Fruit fly (Drosophila melanogaster) whole organism, embryonic: Measurements from ENCODE around the gene Cyp4ac2.

Experiments
- B-H1 ChIP-seq: fragments of 200-800 bp; sonication (Bioruptor generic); IDR thresholded peaks from 3 replicates; pipeline ENCODE4 v1.3.6; 2022; ENCODE audit warnings: missing biosample characterization, missing genetic modification characterization
- CG10979 ChIP-seq: fragments of 200-800 bp; sonication (Bioruptor generic); optimal IDR thresholded peaks from 2 replicates; lab custom pipeline; 2018; ENCODE audit warnings: missing biosample characterization, mild to moderate bottlenecking, missing genetic modification characterization, moderate library complexity
- CG16779 ChIP-seq: fragments of 200-800 bp; sonication (Bioruptor generic); IDR thresholded peaks from 2 replicates; pipeline ENCODE4 v1.3.6; 2022; ENCODE audit warnings: missing biosample characterization, missing genetic modification characterization
- CG18619 ChIP-seq: fragments of 200-800 bp; sonication (Bioruptor generic); optimal IDR thresholded peaks from 3 replicates; lab custom pipeline; 2017; ENCODE audit warnings: missing biosample characterization, mild to moderate bottlenecking, missing genetic modification characterization
- CG2199 ChIP-seq: fragments of 200-800 bp; sonication (Bioruptor generic); IDR thresholded peaks from 3 replicates; pipeline ENCODE4 v1.3.6; 2022; ENCODE audit warnings: missing biosample characterization, missing genetic modification characterization
- CG31388 ChIP-seq: fragments of 200-800 bp; sonication (Bioruptor generic); optimal IDR thresholded peaks from 2 replicates; lab custom pipeline; 2016; ENCODE audit warnings: missing biosample characterization, missing genetic modification characterization
- CG32767 ChIP-seq: fragments of 200-800 bp; sonication (Bioruptor generic); IDR thresholded peaks from 2 replicates; pipeline ENCODE4 v1.3.6; 2022; ENCODE audit warnings: missing biosample characterization, missing genetic modification characterization
- CG34376 ChIP-seq: fragments of 200-800 bp; sonication (Bioruptor generic); optimal IDR thresholded peaks from 2 replicates; lab custom pipeline; 2018; ENCODE audit warnings: missing biosample characterization, mild to moderate bottlenecking, missing genetic modification characterization
- CG43689 ChIP-seq: fragments of 200-800 bp; sonication (Bioruptor generic); IDR thresholded peaks from 2 replicates; pipeline ENCODE4 v1.3.6; 2022; ENCODE audit warnings: missing biosample characterization, missing genetic modification characterization
- CG5180 ChIP-seq: fragments of 200-800 bp; sonication (Bioruptor generic); optimal IDR thresholded peaks from 3 replicates; lab custom pipeline; 2017; ENCODE audit warnings: missing biosample characterization, missing genetic modification characterization, mild to moderate bottlenecking, moderate library complexity, missing genetic modification reagents
- CG6683 ChIP-seq: fragments of 200-800 bp; sonication (Bioruptor generic); optimal IDR thresholded peaks from 2 replicates; lab custom pipeline; 2017; ENCODE audit warnings: missing biosample characterization, mild to moderate bottlenecking, missing genetic modification characterization, missing genetic modification reagents
- CG7963 ChIP-seq: fragments of 200-800 bp; sonication (Bioruptor generic); IDR thresholded peaks from 3 replicates; pipeline ENCODE4 v1.3.6; 2022; ENCODE audit warnings: missing biosample characterization, missing genetic modification characterization; ENCODE audit not compliant: partially characterized antibody
- D ChIP-seq, 2 experiments: fragments of 200-800 bp in 1 of 2; fragments of >200 bp in 1 of 2; sonication (Bioruptor generic) in 1 of 2; optimal IDR thresholded peaks; 2 replicates in 1 of 2; 3 replicates in 1 of 2; lab custom pipeline; 2017; ENCODE audit warnings: mild to moderate bottlenecking in 1 of 2, missing biosample characterization in 1 of 2, missing genetic modification characterization in 1 of 2, missing genetic modification reagents in 1 of 2
- Doc3 ChIP-seq: fragments of 200-800 bp; sonication (Bioruptor generic); IDR thresholded peaks from 3 replicates; pipeline ENCODE4 v1.3.6; 2022; ENCODE audit warnings: missing biosample characterization, missing genetic modification characterization; ENCODE audit not compliant: partially characterized antibody
- Elba2 ChIP-seq: fragments of 200-800 bp; sonication (Bioruptor generic); optimal IDR thresholded peaks from 3 replicates; lab custom pipeline; 2016; ENCODE audit warnings: missing biosample characterization, missing genetic modification characterization
- H15 ChIP-seq: fragments of 200-800 bp; sonication (Bioruptor generic); IDR thresholded peaks from 3 replicates; pipeline ENCODE4 v1.3.6; 2022; ENCODE audit warnings: missing biosample characterization, missing genetic modification characterization
- Hr78 ChIP-seq, 2 experiments: fragments of 200-800 bp in 1 of 2; fragments of >200 bp in 1 of 2; sonication (Bioruptor generic) in 1 of 2; optimal IDR thresholded peaks; 2 replicates each; lab custom pipeline; 2017 to 2019; ENCODE audit warnings: missing biosample characterization in 2 of 2, missing genetic modification characterization in 2 of 2, mild to moderate bottlenecking in 1 of 2, moderate library complexity in 1 of 2
- Med ChIP-seq: fragments of 200-800 bp; sonication (Bioruptor generic); peaks from one replicate; lab custom pipeline; 2016; ENCODE audit warnings: missing biosample characterization, missing genetic modification characterization, mild to moderate bottlenecking, inconsistent platforms, moderate library complexity
- Pdp1 ChIP-seq, 2 experiments: fragments of 200-800 bp; sonication (Bioruptor generic); optimal IDR thresholded peaks; 3 replicates each; lab custom pipeline; 2016; ENCODE audit warnings: missing biosample characterization in 2 of 2, missing genetic modification characterization in 2 of 2, mild to moderate bottlenecking in 1 of 2, moderate library complexity in 1 of 2
- Six4 ChIP-seq: fragments of 200-800 bp; sonication (Bioruptor generic); optimal IDR thresholded peaks from 2 replicates; lab custom pipeline; 2016; ENCODE audit warnings: missing biosample characterization, missing genetic modification characterization
- ap ChIP-seq: fragments of 200-800 bp; sonication (Bioruptor generic); IDR thresholded peaks from 2 replicates; pipeline ENCODE4 v1.3.6; 2022; ENCODE audit warnings: missing biosample characterization, missing genetic modification characterization
- ara ChIP-seq: fragments of 200-800 bp; sonication (Bioruptor generic); IDR thresholded peaks from 2 replicates; pipeline ENCODE4 v1.3.6; 2022; ENCODE audit warnings: missing biosample characterization, missing genetic modification characterization
- bsh ChIP-seq, 2 experiments: fragments of 200-800 bp; sonication (Bioruptor generic); optimal IDR thresholded peaks; 2 replicates each; lab custom pipeline; 2017 to 2018; ENCODE audit warnings: mild to moderate bottlenecking in 2 of 2, missing biosample characterization in 2 of 2, missing genetic modification characterization in 2 of 2, moderate library complexity in 1 of 2
- corto ChIP-seq: fragments of 200-800 bp; sonication (Bioruptor generic); optimal IDR thresholded peaks from 2 replicates; lab custom pipeline; 2016; ENCODE audit warnings: missing biosample characterization, mild to moderate bottlenecking, missing genetic modification characterization, moderate library complexity
- exex ChIP-seq: fragments of 200-800 bp; sonication (Bioruptor generic); optimal IDR thresholded peaks from 4 replicates; lab custom pipeline; 2018; ENCODE audit warnings: missing biosample characterization, mild to moderate bottlenecking, missing genetic modification characterization, moderate library complexity
- gsb-n ChIP-seq: fragments of 200-800 bp; sonication (Bioruptor generic); optimal IDR thresholded peaks from 3 replicates; lab custom pipeline; 2018; ENCODE audit warnings: missing biosample characterization, mild to moderate bottlenecking, missing genetic modification characterization
- lab ChIP-seq: fragments of 200-800 bp; sonication (Bioruptor generic); optimal IDR thresholded peaks from 3 replicates; lab custom pipeline; 2017; ENCODE audit warnings: missing biosample characterization, missing genetic modification characterization, mild to moderate bottlenecking, moderate library complexity, missing genetic modification reagents
- lbe ChIP-seq: fragments of 200-800 bp; sonication (Bioruptor generic); optimal IDR thresholded peaks from 2 replicates; lab custom pipeline; 2016; ENCODE audit warnings: missing biosample characterization, mild to moderate bottlenecking, missing genetic modification characterization
- mld ChIP-seq: fragments of 200-800 bp; sonication (Bioruptor generic); IDR thresholded peaks from 3 replicates; pipeline ENCODE4 v1.3.6; 2022; ENCODE audit warnings: missing biosample characterization, missing genetic modification characterization; ENCODE audit not compliant: partially characterized antibody
- nom ChIP-seq: fragments of 200-800 bp; sonication (Bioruptor generic); optimal IDR thresholded peaks from 2 replicates; lab custom pipeline; 2017; ENCODE audit warnings: missing biosample characterization, missing genetic modification characterization, mild to moderate bottlenecking, moderate library complexity, missing genetic modification reagents
- p53 ChIP-seq: fragments of 200-800 bp; sonication (Bioruptor generic); optimal IDR thresholded peaks from 2 replicates; lab custom pipeline; 2016; ENCODE audit warnings: missing biosample characterization, missing genetic modification characterization
- pan ChIP-seq, 4 experiments: fragments of >200 bp in 3 of 4; fragments of 200-800 bp in 1 of 4; sonication (Bioruptor generic) in 1 of 4; optimal IDR thresholded peaks in 3 of 4; IDR thresholded peaks in 1 of 4; 2 replicates each; pipeline versions ENCODE4 v1.3.6 to Lab custom; 2017 to 2022; ENCODE audit warnings: missing biosample characterization in 2 of 4, missing genetic modification characterization in 2 of 4, mixed read lengths in 1 of 4
- run ChIP-seq: fragments of 200-800 bp; sonication (Bioruptor generic); optimal IDR thresholded peaks from 3 replicates; lab custom pipeline; 2018; ENCODE audit warnings: missing biosample characterization, mild to moderate bottlenecking, missing genetic modification characterization
- stwl ChIP-seq: fragments of 200-800 bp; sonication (Bioruptor generic); optimal IDR thresholded peaks from 3 replicates; lab custom pipeline; 2018; ENCODE audit warnings: missing biosample characterization, mild to moderate bottlenecking, missing genetic modification characterization, moderate library complexity
- sug ChIP-seq: fragments of 200-800 bp; optimal IDR thresholded peaks from 2 replicates; lab custom pipeline; 2019; ENCODE audit warnings: missing biosample characterization, mild to moderate bottlenecking, missing genetic modification characterization, moderate library complexity
- tll ChIP-seq, 2 experiments: fragments of 200-800 bp in 1 of 2; fragments of >200 bp in 1 of 2; sonication (Bioruptor generic) in 1 of 2; optimal IDR thresholded peaks; 2 replicates each; lab custom pipeline; 2017 to 2019; ENCODE audit warnings: missing biosample characterization in 2 of 2, missing genetic modification characterization in 2 of 2, mild to moderate bottlenecking in 1 of 2, moderate library complexity in 1 of 2
- tup ChIP-seq: fragments of 200-800 bp; sonication (Bioruptor generic); optimal IDR thresholded peaks from 2 replicates; lab custom pipeline; 2016; ENCODE audit warnings: missing biosample characterization, mild to moderate bottlenecking, missing genetic modification characterization, moderate library complexity
- z ChIP-seq: fragments of 200-800 bp; sonication (Bioruptor generic); IDR thresholded peaks from 3 replicates; pipeline ENCODE4 v1.3.6; 2022; ENCODE audit warnings: missing biosample characterization, missing genetic modification characterization

The Cyp4ac2 gene

DNA sequence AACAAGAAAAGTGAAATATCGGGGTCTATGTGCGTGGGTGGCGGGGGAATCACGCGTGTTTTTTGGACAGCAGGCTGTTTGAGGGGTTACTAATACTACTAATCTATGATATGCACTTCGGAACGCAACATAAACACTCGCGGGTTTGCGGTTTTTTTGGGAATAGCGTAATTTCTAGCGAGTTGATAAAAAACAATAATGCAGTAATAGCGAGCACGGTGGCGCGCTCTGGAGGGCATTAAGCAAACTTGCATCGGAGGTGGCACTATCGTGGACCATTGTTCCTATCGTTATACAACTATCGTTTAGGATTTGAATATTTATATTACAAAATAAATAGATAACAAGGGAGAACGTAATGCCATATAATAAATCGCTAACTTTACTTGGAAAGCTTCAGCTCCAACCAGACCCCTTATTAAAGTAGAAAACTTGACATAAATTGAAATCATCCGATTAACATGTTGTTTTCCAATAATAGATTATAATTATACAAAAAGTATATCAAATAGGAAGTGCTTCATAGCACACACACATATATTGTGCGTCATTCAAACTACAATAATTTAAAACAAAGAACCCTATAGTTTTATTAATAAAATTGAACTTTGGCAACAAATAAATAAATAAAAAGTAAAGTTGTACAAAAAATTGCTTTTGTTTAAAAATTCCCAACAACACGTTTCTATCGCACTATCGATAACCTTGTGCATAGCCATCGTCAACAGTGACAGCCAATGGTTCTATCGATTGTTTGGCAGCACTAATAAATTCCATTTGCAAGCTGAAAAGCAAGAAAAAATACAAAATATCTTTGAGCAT, 12.3 kb downstream of the Cyp4ac2 start, which contains the start of the genes Nin and Bub1 (continued):
- TF ChIP-seq gsb-n = no peak
- TF ChIP-seq mld = peak; percentile 79
- no peak for TF ChIP-seq run (tag; lab: Kevin White, UChicago)
- TF ChIP-seq H15 (GFP tag; lab: Robert Waterston, UW) = no peak

DNA sequence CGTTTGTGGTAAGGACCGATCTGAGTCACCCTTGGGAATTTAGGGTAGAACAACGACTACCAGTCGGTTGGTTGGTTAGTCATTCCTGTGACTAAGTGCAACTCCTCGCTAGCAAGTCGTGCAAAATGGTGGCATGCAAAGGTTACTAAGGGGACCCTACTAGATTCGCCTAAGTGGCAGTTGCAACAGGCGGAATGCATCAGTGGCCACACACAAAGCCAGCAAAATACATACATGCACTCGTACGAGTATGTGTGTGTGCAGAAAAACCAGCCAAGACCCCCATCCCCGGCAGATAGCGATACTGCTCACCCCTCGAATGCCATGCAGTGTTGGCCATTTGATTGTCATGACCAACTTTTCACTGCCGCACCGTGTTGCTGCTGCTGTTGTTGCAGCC, 18.6 kb downstream of the Cyp4ac2 start:
- TF ChIP-seq ap = no peak
- TF ChIP-seq stwl (tag; lab: Kevin White, UChicago) = no peak
- TF ChIP-seq lab = no peak
- no peak for TF ChIP-seq CG43689 (GFP tag; lab: Robert Waterston, UW)
- no peak for TF ChIP-seq CG31388
- TF ChIP-seq CG5180 (GFP tag; lab: Kevin White, UChicago) = peak; percentile 35
- TF ChIP-seq CG10979 (tag; lab: Kevin White, UChicago) = no peak
- TF ChIP-seq ara (GFP tag; lab: Robert Waterston, UW) = no peak
- TF ChIP-seq Hr78 (GFP tag; optimal IDR thresholded peaks at IDR 0.05; lab: Kevin White, UChicago) = no peak
- 0 out of 3 replicates have a peak, but pooled peaks have one; percentile 16 for TF ChIP-seq Doc3 (GFP tag; lab: Robert Waterston, UW)
- peak; percentile 64 for TF ChIP-seq nom (GFP tag; lab: Kevin White, UChicago)
- TF ChIP-seq D (optimal IDR thresholded peaks at IDR 0.05; lab: Kevin White, UChicago) = no peak
- TF ChIP-seq D (GFP tag; optimal IDR thresholded peaks at IDR 0.05; lab: Kevin White, UChicago) = no peak

DNA sequence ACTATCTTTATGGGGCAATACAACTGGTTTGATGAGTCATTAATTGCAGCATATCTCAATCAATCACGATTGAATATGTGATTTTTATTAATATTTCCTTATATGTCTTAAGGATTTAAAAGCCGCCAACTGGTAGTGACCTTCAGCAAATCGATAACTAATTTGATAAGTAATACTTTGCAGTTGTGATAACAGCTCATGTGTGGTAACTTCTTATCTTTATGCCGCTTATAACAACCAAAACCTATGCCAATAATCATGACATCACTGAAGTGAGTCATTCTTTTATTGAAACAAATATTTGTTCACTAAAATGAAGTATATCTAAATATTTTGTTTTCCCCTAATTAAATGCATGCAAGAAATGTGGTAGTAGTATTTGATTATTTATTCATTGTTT, 19.7 kb downstream of the Cyp4ac2 start:
- peak in 1 of 2 experiments; percentile 29 for TF ChIP-seq Pdp1 (GFP tag; optimal IDR thresholded peaks at IDR 0.05; lab: Kevin White, UChicago)
- peak; percentile 48 for TF ChIP-seq exex
- no peak for TF ChIP-seq Six4 (GFP tag; lab: Kevin White, UChicago)
- peak; percentile 0 for TF ChIP-seq CG34376 (GFP tag; lab: Kevin White, UChicago)
- peak; percentile 95 for TF ChIP-seq sug (tag; lab: Kevin White, UChicago)

DNA sequence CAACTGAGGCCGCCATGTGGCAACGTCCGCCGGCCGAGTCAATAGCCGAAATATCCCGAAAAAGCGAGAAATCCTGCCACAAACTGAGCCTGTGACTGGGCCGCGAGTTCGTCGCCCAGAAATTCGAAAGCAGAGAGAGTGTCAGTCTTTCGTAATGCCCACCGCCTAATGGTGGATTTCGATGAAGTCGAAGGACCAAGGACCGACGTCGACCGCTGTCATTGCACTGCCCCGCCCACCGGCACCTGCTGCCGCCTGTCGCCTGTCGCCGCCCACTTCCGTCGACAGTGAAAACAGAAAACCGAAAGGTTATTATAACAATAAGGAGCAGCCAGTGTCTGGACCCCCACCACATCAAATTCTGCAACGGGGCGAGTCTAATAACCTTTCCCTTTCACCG, 20.4 kb downstream of the Cyp4ac2 start:
- TF ChIP-seq CG7963 = 0 out of 3 replicates have a peak, but pooled peaks have one; percentile 35
- peak; percentile 68 for TF ChIP-seq Med (GFP tag; lab: Kevin White, UChicago)
- no peak for TF ChIP-seq CG2199

DNA sequence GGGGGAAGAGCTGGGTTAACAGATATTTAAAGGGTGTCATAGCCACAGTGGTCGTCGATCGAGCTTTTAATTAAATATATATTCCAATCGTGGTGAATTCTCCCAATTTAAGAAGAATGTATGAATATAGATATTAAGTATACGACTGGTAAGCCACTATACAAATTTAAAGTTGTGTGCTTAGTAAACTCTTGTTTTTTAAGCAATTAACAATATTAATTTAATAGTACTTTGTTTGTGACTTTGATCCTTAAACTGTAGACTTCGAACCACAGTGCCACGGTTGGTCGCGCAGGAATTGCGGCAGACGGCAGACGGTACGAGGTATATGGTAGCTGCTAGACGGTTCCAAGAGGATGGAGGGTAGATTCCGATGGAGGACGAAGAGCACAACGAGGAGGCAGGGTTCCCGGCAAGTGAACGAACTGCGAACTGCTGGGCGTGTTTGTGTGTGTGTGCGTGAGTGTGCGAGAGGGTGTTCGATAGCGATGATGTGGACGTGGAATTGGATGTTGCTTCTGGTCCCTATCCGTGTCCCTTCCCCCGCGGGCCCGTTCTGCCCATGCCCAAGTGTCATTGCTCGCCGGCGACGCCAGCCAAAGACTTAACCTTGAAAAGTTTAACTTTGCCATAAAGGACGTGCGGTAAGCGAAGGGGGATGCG, 21.5 kb downstream of the Cyp4ac2 start:
- peak in 1 of 2 experiments; percentile 88 for TF ChIP-seq bsh (GFP tag; optimal IDR thresholded peaks at IDR 0.05; lab: Kevin White, UChicago)
- peak; percentile 44 for TF ChIP-seq corto (GFP tag; lab: Kevin White, UChicago)
- TF ChIP-seq CG18619 = no peak
- no peak for TF ChIP-seq gsb-n
- TF ChIP-seq CG2199 = no peak
- TF ChIP-seq Elba2 (GFP tag; lab: Kevin White, UChicago) = no peak
- peak; percentile 74 for TF ChIP-seq lbe
- no peak for TF ChIP-seq z (GFP tag; lab: Robert Waterston, UW)
- TF ChIP-seq nom (GFP tag; lab: Kevin White, UChicago) = peak; percentile 94
- no peak for TF ChIP-seq CG6683 (GFP tag; lab: Kevin White, UChicago)
- TF ChIP-seq p53 (GFP tag; lab: Kevin White, UChicago) = no peak
- no peak for TF ChIP-seq B-H1 (GFP tag; lab: Robert Waterston, UW)
- peak; percentile 49 for TF ChIP-seq Med (GFP tag; lab: Kevin White, UChicago)
- TF ChIP-seq CG5180 (GFP tag; lab: Kevin White, UChicago) = peak; percentile 6
- no peak for TF ChIP-seq CG16779 (GFP tag; lab: Robert Waterston, UW)
- TF ChIP-seq CG32767 = no peak
- TF ChIP-seq tup (GFP tag; lab: Kevin White, UChicago) = no peak
- TF ChIP-seq pan (optimal IDR thresholded peaks at IDR 0.05; lab: Kevin White, UChicago) = no peak
- TF ChIP-seq pan (GFP tag; optimal IDR thresholded peaks at IDR 0.05 in 1 of 2, IDR thresholded peaks at IDR 0.05 in 1 of 2) = no peak
- no peak for TF ChIP-seq tll (GFP tag; optimal IDR thresholded peaks at IDR 0.05; lab: Kevin White, UChicago)
